Worm (Caenorhabditis elegans) whole organism, L4 larva: ENCODE measurements around the gene C25H3.14.

Experiments
- F44E2.7 ChIP-seq: fragments of 200-800 bp; sonication (Bioruptor generic); IDR thresholded peaks from 2 replicates; pipeline ENCODE4 v2.1.2; 2022; ENCODE audit warnings: missing genetic modification characterization, missing compliant biosample characterization
- Y105C5A.15 ChIP-seq: fragments of 200-800 bp; sonication (Bioruptor generic); IDR thresholded peaks from 2 replicates; pipeline ENCODE4 v1.3.6; 2022; ENCODE audit warnings: missing genetic modification characterization, missing compliant biosample characterization
- Y75B8A.6 ChIP-seq: fragments of 200-800 bp; sonication (Bioruptor generic); IDR thresholded peaks from 2 replicates; pipeline ENCODE4 v1.3.6; 2022; ENCODE audit warnings: missing genetic modification reagents, missing genetic modification characterization, missing compliant biosample characterization
- ZK337.2 ChIP-seq: fragments of 200-800 bp; sonication (Bioruptor generic); IDR thresholded peaks from 2 replicates; pipeline ENCODE4 v1.3.6; 2022; ENCODE audit warnings: missing genetic modification reagents, missing genetic modification characterization, missing compliant biosample characterization
- aha-1 ChIP-seq: fragments of 150-350 bp; peaks from one replicate; lab custom pipeline; 2014; ENCODE audit warnings: missing biosample characterization, missing genetic modification characterization
- ceh-20 ChIP-seq: fragments of 200-800 bp; sonication (Bioruptor generic); IDR thresholded peaks from 2 replicates; pipeline ENCODE4 v1.3.6; 2022; ENCODE audit warnings: missing genetic modification reagents, missing genetic modification characterization, missing compliant biosample characterization
- ceh-44 ChIP-seq: fragments of 200-800 bp; sonication (Bioruptor generic); IDR thresholded peaks from 2 replicates; pipeline ENCODE4 v1.3.6; 2022; ENCODE audit warnings: missing genetic modification reagents, missing genetic modification characterization, missing compliant biosample characterization
- ctbp-1 ChIP-seq: fragments of 200-800 bp; sonication (Bioruptor generic); IDR thresholded peaks from 2 replicates; pipeline ENCODE4 v1.3.6; 2022; ENCODE audit warnings: missing genetic modification reagents, missing genetic modification characterization, missing compliant biosample characterization
- daf-8 ChIP-seq: fragments of 200-800 bp; sonication (Bioruptor generic); IDR thresholded peaks from 2 replicates; pipeline ENCODE4 v1.3.6; 2022; ENCODE audit warnings: missing genetic modification characterization, missing compliant biosample characterization
- dmd-6 ChIP-seq: fragments of 200-800 bp; sonication (Bioruptor generic); IDR thresholded peaks from 2 replicates; pipeline ENCODE4 v1.3.6; 2022; ENCODE audit warnings: missing genetic modification reagents, missing genetic modification characterization, missing compliant biosample characterization
- duxl-1 ChIP-seq: sonication (generic microtip); optimal IDR thresholded peaks from 2 replicates; lab custom pipeline; 2016; ENCODE audit warnings: mild to moderate bottlenecking, missing genetic modification characterization, moderate library complexity, missing compliant biosample characterization; ENCODE audit not compliant: poor library complexity
- dve-1 ChIP-seq: sonication (generic microtip); optimal IDR thresholded peaks from 2 replicates; lab custom pipeline; 2017; ENCODE audit warnings: antibody characterized with exemption, mild to moderate bottlenecking, missing genetic modification characterization, missing compliant biosample characterization; ENCODE audit not compliant: insufficient read depth
- egl-27 ChIP-seq: sonication (generic microtip); optimal IDR thresholded peaks from 3 replicates; lab custom pipeline; 2017; ENCODE audit warnings: missing biosample characterization, missing genetic modification reagents, missing genetic modification characterization
- hlh-11 ChIP-seq: fragments of 200-800 bp; sonication (Bioruptor generic); optimal IDR thresholded peaks from 2 replicates; lab custom pipeline; 2018; ENCODE audit warnings: mild to moderate bottlenecking, missing genetic modification characterization, missing compliant biosample characterization
- hlh-30 ChIP-seq: sonication (generic microtip); optimal IDR thresholded peaks from 2 replicates; lab custom pipeline; 2017; ENCODE audit warnings: antibody characterized with exemption, mild to moderate bottlenecking, missing genetic modification characterization, missing compliant biosample characterization; ENCODE audit not compliant: insufficient read depth
- hmg-1.1 ChIP-seq: fragments of 200-800 bp; sonication (Bioruptor generic); IDR thresholded peaks from 2 replicates; pipeline ENCODE4 v1.3.6; 2022; ENCODE audit warnings: missing genetic modification reagents, missing genetic modification characterization, missing compliant biosample characterization
- lin-13 ChIP-seq: fragments of 150-350 bp; optimal IDR thresholded peaks from 2 replicates; lab custom pipeline; 2014; ENCODE audit warnings: missing biosample characterization, missing genetic modification reagents, missing genetic modification characterization
- lsy-2 ChIP-seq, 2 experiments: fragments of 150-350 bp in 1 of 2; sonication (generic microtip) in 1 of 2; optimal IDR thresholded peaks; 2 replicates each; lab custom pipeline; 2014 to 2017; ENCODE audit warnings: missing biosample characterization in 2 of 2, missing genetic modification characterization in 2 of 2
- madf-5 ChIP-seq, 2 experiments: fragments of 200-800 bp; sonication (Bioruptor generic); IDR thresholded peaks; 2 replicates each; pipeline ENCODE4 v1.3.6; 2022; ENCODE audit warnings: missing compliant biosample characterization in 2 of 2, missing genetic modification characterization in 2 of 2
- mdl-1 ChIP-seq, 2 experiments: fragments of 150-350 bp in 1 of 2; sonication (generic microtip) in 1 of 2; optimal IDR thresholded peaks; 2 replicates each; lab custom pipeline; 2014 to 2017; ENCODE audit warnings: missing biosample characterization in 2 of 2, missing genetic modification characterization in 2 of 2
- mep-1 ChIP-seq: fragments of 150-350 bp; sonication (generic microtip); optimal IDR thresholded peaks from 3 replicates; lab custom pipeline; 2014; ENCODE audit warnings: missing biosample characterization, missing genetic modification characterization
- mes-2 ChIP-seq: sonication (generic microtip); optimal IDR thresholded peaks from 2 replicates; lab custom pipeline; 2016; ENCODE audit warnings: missing genotype, mild to moderate bottlenecking, missing genetic modification characterization, missing compliant biosample characterization; ENCODE audit not compliant: poor library complexity, severe bottlenecking
- mxl-2 ChIP-seq: fragments of 200-800 bp; sonication (Bioruptor generic); conservative IDR thresholded peaks from 2 replicates; pipeline ENCODE4 v1.3.6; 2022; ENCODE audit warnings: missing genetic modification reagents, missing genetic modification characterization, missing compliant biosample characterization
- mxl-3 ChIP-seq: fragments of 200-800 bp; sonication (Bioruptor generic); optimal IDR thresholded peaks from 2 replicates; lab custom pipeline; 2018; ENCODE audit warnings: mild to moderate bottlenecking, missing genetic modification characterization, missing compliant biosample characterization
- nhr-11 ChIP-seq: fragments of 150-350 bp; optimal IDR thresholded peaks from 2 replicates; lab custom pipeline; 2014; ENCODE audit warnings: missing biosample characterization, missing genetic modification characterization
- nhr-25 ChIP-seq: sonication (generic microtip); optimal IDR thresholded peaks from 2 replicates; lab custom pipeline; 2017; ENCODE audit warnings: missing genetic modification characterization, mild to moderate bottlenecking, missing compliant biosample characterization, antibody characterized with exemption, moderate library complexity, borderline replicate concordance; ENCODE audit not compliant: insufficient read depth
- nhr-28 ChIP-seq: fragments of 150-350 bp; optimal IDR thresholded peaks from 2 replicates; lab custom pipeline; 2014; ENCODE audit warnings: missing biosample characterization, missing genetic modification characterization
- nhr-42 ChIP-seq: fragments of 200-800 bp; sonication (Bioruptor generic); IDR thresholded peaks from 2 replicates; pipeline ENCODE4 v1.3.6; 2022; ENCODE audit warnings: missing genetic modification characterization, missing compliant biosample characterization
- nhr-6 ChIP-seq: fragments of 150-350 bp; optimal IDR thresholded peaks from 2 replicates; lab custom pipeline; 2014; ENCODE audit warnings: missing biosample characterization, missing genetic modification characterization
- nhr-77 ChIP-seq: fragments of 150-350 bp; optimal IDR thresholded peaks from 2 replicates; lab custom pipeline; 2014; ENCODE audit warnings: missing biosample characterization, missing genetic modification characterization
- php-3 ChIP-seq: fragments of 200-800 bp; sonication (Bioruptor generic); IDR thresholded peaks from 2 replicates; pipeline ENCODE4 v1.3.6; 2022; ENCODE audit warnings: missing genetic modification reagents, missing genetic modification characterization, missing compliant biosample characterization
- saeg-2 ChIP-seq: fragments of 200-800 bp; sonication (Bioruptor generic); IDR thresholded peaks from 2 replicates; pipeline ENCODE4 v1.3.6; 2022; ENCODE audit warnings: missing genetic modification reagents, missing genetic modification characterization, missing compliant biosample characterization
- snpc-1.2 ChIP-seq: fragments of 200-800 bp; sonication (Bioruptor generic); IDR thresholded peaks from 2 replicates; pipeline ENCODE4 v1.3.6; 2022; ENCODE audit warnings: missing genetic modification reagents, missing genetic modification characterization, missing compliant biosample characterization
- snpc-4 ChIP-seq: fragments of 150-350 bp; optimal IDR thresholded peaks from 2 replicates; lab custom pipeline; 2014; ENCODE audit warnings: missing biosample characterization, missing genetic modification characterization
- spr-1 ChIP-seq: sonication (generic microtip); optimal IDR thresholded peaks from 2 replicates; lab custom pipeline; 2016; ENCODE audit warnings: mild to moderate bottlenecking, missing genetic modification characterization, missing compliant biosample characterization
- tag-97 ChIP-seq: fragments of 200-800 bp; sonication (Bioruptor generic); IDR thresholded peaks from 2 replicates; pipeline ENCODE4 v1.3.6; 2022; ENCODE audit warnings: missing genetic modification characterization, missing compliant biosample characterization
- tra-1 ChIP-seq: fragments of 200-800 bp; sonication (Bioruptor generic); IDR thresholded peaks from 2 replicates; pipeline ENCODE4 v1.3.6; 2022; ENCODE audit warnings: missing genetic modification reagents, missing genetic modification characterization, missing compliant biosample characterization
- unc-62 ChIP-seq, 3 experiments: fragments of 150-350 bp in 1 of 3; sonication (generic microtip); optimal IDR thresholded peaks in 2 of 3; peaks in 1 of 3; 1 replicate in 1 of 3; 2 replicates in 2 of 3; lab custom pipeline; 2014 to 2017; ENCODE audit warnings: missing biosample characterization in 3 of 3, missing genetic modification characterization in 3 of 3, missing genetic modification reagents in 3 of 3, missing genotype in 1 of 3
- vab-7 ChIP-seq: fragments of 200-800 bp; sonication (Bioruptor generic); IDR thresholded peaks from 2 replicates; pipeline ENCODE4 v1.3.6; 2022; ENCODE audit warnings: missing genetic modification reagents, missing genetic modification characterization, missing compliant biosample characterization

The C25H3.14 gene

DNA sequence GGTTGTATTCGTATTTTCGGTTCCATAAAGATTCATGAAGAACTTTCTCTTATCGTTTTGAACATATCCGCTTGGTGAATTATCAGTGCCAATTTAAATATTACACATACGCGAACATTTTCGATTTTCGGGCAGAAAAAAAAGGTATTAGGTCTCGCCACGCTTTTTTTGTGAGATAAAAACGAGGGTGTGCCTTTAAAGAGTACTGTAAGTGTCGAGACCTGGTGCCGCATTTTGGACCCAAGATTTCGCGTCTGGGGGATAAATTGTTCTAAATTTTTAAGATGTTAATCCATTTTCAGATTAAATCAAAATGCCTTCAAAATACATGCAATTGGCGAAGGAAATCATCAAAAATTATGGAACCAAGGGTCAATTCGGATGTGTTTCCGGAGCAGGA lies 1.0 kb upstream of the C25H3.14 start, which contains the start of gene C25H3.3:
Gene C25H3.3, plus strand, starts transcription at position 301 of the 400 bp plus-strand sequence.
- TF ChIP-seq aha-1 (tag; lab: Kevin White, UChicago) (peak; percentile 77), tag-97 (GFP tag; lab: Robert Waterston, UW) (no peak)

DNA sequence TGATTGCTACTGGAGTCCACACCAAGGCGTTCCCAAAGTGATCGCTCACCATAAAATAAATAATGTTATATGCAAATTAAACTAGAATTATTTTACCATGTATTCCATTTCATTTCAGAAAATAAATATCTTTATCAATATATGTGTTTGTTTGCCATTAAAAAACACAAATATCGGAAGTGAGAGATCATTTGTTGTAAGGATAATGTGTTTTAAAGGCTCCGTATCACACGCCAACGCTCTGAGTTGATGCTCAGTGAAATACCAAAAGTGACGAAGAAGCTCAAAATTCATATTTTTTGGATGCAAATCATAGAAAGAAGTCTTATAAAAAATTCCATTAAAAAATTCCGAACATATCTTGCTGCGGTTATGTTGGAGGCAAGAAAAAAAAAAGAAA lies 1.3 kb downstream of the C25H3.14 start:
- TF ChIP-seq unc-62 (GFP tag; optimal IDR thresholded peaks at IDR 0.05 in 1 of 2; lab: Kevin White, UChicago) (peak in 1 of 2 experiments; percentile 91), unc-62 (tag; optimal IDR thresholded peaks at IDR 0.05; lab: Kevin White, UChicago) (no peak), php-3 (GFP tag; lab: Robert Waterston, UW) (no peak)

DNA sequence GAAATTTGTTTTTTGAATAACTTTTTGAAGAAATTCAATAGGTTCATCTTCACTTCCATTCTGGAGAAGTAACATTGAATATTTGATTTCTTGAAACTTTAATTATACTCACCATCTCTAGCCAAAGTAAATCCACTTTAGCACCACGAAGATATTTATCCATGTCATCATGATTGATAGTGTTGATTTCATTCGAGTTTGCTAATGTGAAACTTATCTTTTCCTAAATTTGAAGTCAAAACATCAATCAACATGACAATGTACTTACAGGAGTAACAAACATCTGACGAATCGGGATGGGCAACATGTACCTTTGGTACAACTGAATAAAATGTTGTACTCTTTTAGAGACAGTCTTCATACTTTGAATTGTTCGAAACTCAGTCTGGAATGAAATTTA lies 2.4 kb downstream of the C25H3.14 start:
- TF ChIP-seq hlh-30 (tag; lab: Kevin White, UChicago) (no peak), aha-1 (tag; lab: Kevin White, UChicago) (peak; percentile 56), unc-62 (GFP tag; optimal IDR thresholded peaks at IDR 0.05 in 1 of 2; lab: Kevin White, UChicago) (peak in 1 of 2 experiments; percentile 62), unc-62 (tag; optimal IDR thresholded peaks at IDR 0.05; lab: Kevin White, UChicago) (no peak)
- TF ChIP-seq, all 104 proteins: peak for 2

DNA sequence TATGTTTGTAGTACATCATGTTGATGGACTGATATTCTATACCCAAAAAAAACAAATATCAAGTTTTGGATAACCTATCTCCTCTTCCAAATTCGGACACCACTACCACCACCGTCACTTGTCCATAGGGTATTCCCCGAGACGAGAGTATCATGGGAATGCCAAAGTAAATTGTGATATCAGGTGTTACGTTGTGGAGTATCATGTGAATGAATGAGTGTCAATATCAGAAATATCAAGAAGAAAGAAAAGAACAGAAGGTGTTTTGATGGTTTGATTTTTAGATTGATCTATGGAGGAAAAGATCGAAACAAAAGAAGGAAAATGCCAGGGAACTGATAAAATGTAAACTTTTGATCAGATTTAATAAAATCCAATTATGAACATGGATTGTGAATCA lies 3.4 kb downstream of the C25H3.14 start:
- peak; percentile 90 for TF ChIP-seq hlh-30 (tag; lab: Kevin White, UChicago)
- peak; percentile 51 for TF ChIP-seq hlh-11
- peak; percentile 80 for TF ChIP-seq aha-1 (tag; lab: Kevin White, UChicago)
- TF ChIP-seq mdl-1 (tag; optimal IDR thresholded peaks at IDR 0.05; lab: Kevin White, UChicago): peak in 1 of 2 experiments; percentile 50
- TF ChIP-seq mxl-2: no peak
- no peak for TF ChIP-seq lin-13
- no peak for TF ChIP-seq vab-7 (GFP tag; lab: Robert Waterston, UW)
- peak; percentile 70 for TF ChIP-seq nhr-28 (tag; lab: Kevin White, UChicago)
- TF ChIP-seq daf-8: no peak
- TF ChIP-seq madf-5 (GFP tag; IDR thresholded peaks at IDR 0.05; lab: Robert Waterston, UW): no peak
- TF ChIP-seq ceh-44 (GFP tag; lab: Robert Waterston, UW): no peak
- peak; percentile 47 for TF ChIP-seq nhr-11 (tag; lab: Kevin White, UChicago)
- peak; percentile 52 for TF ChIP-seq dve-1 (tag; lab: Kevin White, UChicago)
- no peak for TF ChIP-seq Y75B8A.6 (GFP tag; lab: Robert Waterston, UW)
- peak; percentile 31 for TF ChIP-seq mxl-3
- TF ChIP-seq dmd-6 (GFP tag; lab: Robert Waterston, UW): peak; percentile 78
- TF ChIP-seq hmg-1.1: no peak
- TF ChIP-seq nhr-6 (tag; lab: Kevin White, UChicago): peak; percentile 30
- TF ChIP-seq mep-1 (tag; lab: Kevin White, UChicago): peak; percentile 7
- TF ChIP-seq F44E2.7 (GFP tag; lab: Robert Waterston, UW): no peak
- no peak for TF ChIP-seq tra-1 (GFP tag; lab: Robert Waterston, UW)
- TF ChIP-seq nhr-77 (tag; lab: Kevin White, UChicago): peak; percentile 21
- TF ChIP-seq, all 104 proteins: peak for 12

DNA sequence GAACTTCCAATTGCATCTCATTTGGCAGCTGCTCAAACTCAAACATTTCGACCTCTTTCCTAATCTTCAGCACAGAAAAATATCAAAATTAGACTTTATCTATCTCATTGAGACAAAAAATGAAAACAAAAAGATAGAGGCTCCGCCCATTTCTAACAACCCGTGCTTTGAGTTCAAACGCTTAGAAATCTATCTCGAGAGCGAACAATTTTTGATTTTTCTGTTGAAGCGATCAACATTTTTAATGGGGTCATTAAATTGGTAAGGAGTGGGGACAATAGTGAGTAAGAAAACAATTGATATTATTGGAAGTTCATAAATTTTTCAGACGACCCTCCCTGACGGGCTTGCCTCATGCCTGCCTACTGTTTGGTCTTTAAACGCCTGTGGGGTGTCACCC lies 4.0 kb downstream of the C25H3.14 start, which contains the start of the genes C25H3.10 and C25H3.1:
Gene C25H3.10, minus strand, starts transcription at position 101 of the 400 bp plus-strand sequence.
Gene C25H3.1, plus strand, starts transcription at position 203 of the 400 bp plus-strand sequence.
- no peak for TF ChIP-seq ctbp-1 (GFP tag; lab: Robert Waterston, UW)
- TF ChIP-seq hlh-30 (tag; lab: Kevin White, UChicago): peak; percentile 19
- peak; percentile 12 for TF ChIP-seq nhr-28 (tag; lab: Kevin White, UChicago)
- no peak for TF ChIP-seq ceh-20 (GFP tag; lab: Robert Waterston, UW)
- no peak for TF ChIP-seq duxl-1 (tag; lab: Kevin White, UChicago)
- TF ChIP-seq Y105C5A.15: no peak

DNA sequence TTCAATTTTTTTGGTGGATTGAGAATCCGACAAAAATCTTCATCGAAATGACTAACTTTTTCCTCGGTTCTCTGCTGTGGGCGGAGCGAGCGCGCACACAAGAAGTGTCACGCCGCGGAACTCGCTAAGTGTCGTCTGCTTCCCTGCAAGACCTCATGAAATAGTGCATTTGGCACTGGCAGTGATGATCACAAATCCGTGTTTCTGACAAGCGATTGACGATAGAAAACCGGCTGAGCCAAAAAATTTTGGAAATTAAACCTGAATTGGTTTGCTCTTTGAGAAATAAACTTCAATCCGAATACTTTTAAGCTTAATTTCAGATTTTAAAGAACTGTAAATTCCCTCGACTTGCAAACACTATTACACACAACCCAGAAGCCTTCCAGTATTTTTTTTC lies 6.6 kb downstream of the C25H3.14 start:
- TF ChIP-seq snpc-1.2 (GFP tag; lab: Robert Waterston, UW): no peak; the same call in 1 of the 2 replicates
- peak; percentile 94 for TF ChIP-seq snpc-4 (tag; lab: Kevin White, UChicago)
- TF ChIP-seq hmg-1.1: peak; percentile 44; the same call in 1 of the 2 replicates
- peak; percentile 77 for TF ChIP-seq mes-2 (tag; lab: Kevin White, UChicago)
- no peak for TF ChIP-seq nhr-42
- TF ChIP-seq aha-1 (tag; lab: Kevin White, UChicago): peak; percentile 26
- TF ChIP-seq spr-1 (tag; lab: Kevin White, UChicago): peak; percentile 21
- no peak for TF ChIP-seq mxl-3
- TF ChIP-seq nhr-25 (tag; lab: Kevin White, UChicago): peak; percentile 35
- peak in 1 of 2 experiments; percentile 59 for TF ChIP-seq unc-62 (GFP tag; optimal IDR thresholded peaks at IDR 0.05 in 1 of 2; lab: Kevin White, UChicago)
- TF ChIP-seq unc-62 (tag; optimal IDR thresholded peaks at IDR 0.05; lab: Kevin White, UChicago): no peak
- TF ChIP-seq saeg-2 (GFP tag; lab: Robert Waterston, UW): no peak
- TF ChIP-seq ZK337.2 (GFP tag; lab: Robert Waterston, UW): no peak
- peak in 1 of 2 experiments; percentile 76 for TF ChIP-seq lsy-2 (tag; optimal IDR thresholded peaks at IDR 0.05; lab: Kevin White, UChicago)
- TF ChIP-seq egl-27 (tag; lab: Kevin White, UChicago): no peak
